Worm (Caenorhabditis elegans) whole organism, late embryonic: ENCODE results near the gene tag-65.

Source experiments
- C08G9.2 ChIP-seq: sonication (generic microtip); optimal IDR thresholded peaks from 2 replicates; lab custom pipeline; 2016; ENCODE audit warnings: mild to moderate bottlenecking, missing genetic modification characterization, moderate library complexity, missing compliant biosample characterization
- C38D4.7 ChIP-seq: fragments of 200-800 bp; sonication (Bioruptor generic); optimal IDR thresholded peaks from 2 replicates; lab custom pipeline; 2018; ENCODE audit warnings: mild to moderate bottlenecking, missing genetic modification characterization, moderate library complexity, missing compliant biosample characterization
- K02D7.2 ChIP-seq: sonication (generic microtip); optimal IDR thresholded peaks from 2 replicates; lab custom pipeline; 2017; ENCODE audit warnings: mild to moderate bottlenecking, missing genetic modification characterization, missing compliant biosample characterization
- K09A11.1 ChIP-seq: sonication (generic microtip); optimal IDR thresholded peaks from 2 replicates; lab custom pipeline; 2017; ENCODE audit warnings: antibody characterized with exemption, mild to moderate bottlenecking, missing genetic modification characterization, missing compliant biosample characterization; ENCODE audit not compliant: insufficient read depth
- T23F11.4 ChIP-seq: fragments of 200-800 bp; sonication (Bioruptor generic); optimal IDR thresholded peaks from 2 replicates; lab custom pipeline; 2018; ENCODE audit warnings: mild to moderate bottlenecking, missing genetic modification characterization, missing compliant biosample characterization
- Y22D7AL.16 ChIP-seq: sonication (generic microtip); optimal IDR thresholded peaks from 2 replicates; lab custom pipeline; 2016; ENCODE audit warnings: missing genetic modification characterization, missing compliant biosample characterization
- ceh-14 ChIP-seq: sonication (generic microtip); optimal IDR thresholded peaks from 2 replicates; lab custom pipeline; 2016; ENCODE audit warnings: missing genotype, missing genetic modification characterization, missing compliant biosample characterization
- ceh-18 ChIP-seq: sonication (generic microtip); optimal IDR thresholded peaks from 2 replicates; lab custom pipeline; 2016; ENCODE audit warnings: missing genetic modification characterization, missing compliant biosample characterization
- ceh-19 ChIP-seq: fragments of 200-800 bp; sonication (Bioruptor generic); optimal IDR thresholded peaks from 2 replicates; lab custom pipeline; 2018; ENCODE audit warnings: mild to moderate bottlenecking, missing genetic modification characterization, missing compliant biosample characterization
- ceh-2 ChIP-seq: sonication (generic microtip); optimal IDR thresholded peaks from 2 replicates; lab custom pipeline; 2016; ENCODE audit warnings: missing genotype, missing genetic modification characterization, missing compliant biosample characterization
- ceh-24 ChIP-seq: sonication (generic microtip); optimal IDR thresholded peaks from 2 replicates; lab custom pipeline; 2016; ENCODE audit warnings: mild to moderate bottlenecking, missing genetic modification characterization, missing compliant biosample characterization
- ceh-30 ChIP-seq: fragments of 150-350 bp; optimal IDR thresholded peaks from 2 replicates; lab custom pipeline; 2014; ENCODE audit warnings: missing biosample characterization, missing genetic modification characterization
- ceh-34 ChIP-seq: sonication (generic microtip); optimal IDR thresholded peaks from 2 replicates; lab custom pipeline; 2016; ENCODE audit warnings: mild to moderate bottlenecking, missing genetic modification characterization, missing compliant biosample characterization
- ceh-45 ChIP-seq: fragments of 200-800 bp; sonication (Bioruptor generic); IDR thresholded peaks from 2 replicates; pipeline ENCODE4 v1.3.6; 2022; ENCODE audit warnings: missing genetic modification reagents, missing genetic modification characterization, missing compliant biosample characterization
- ceh-6 ChIP-seq: fragments of 200-800 bp; sonication (Bioruptor generic); optimal IDR thresholded peaks from 2 replicates; lab custom pipeline; 2018; ENCODE audit warnings: mild to moderate bottlenecking, missing genetic modification characterization, missing compliant biosample characterization
- che-1 ChIP-seq: sonication (generic microtip); optimal IDR thresholded peaks from 2 replicates; lab custom pipeline; 2016; ENCODE audit warnings: mild to moderate bottlenecking, missing genetic modification characterization, missing compliant biosample characterization
- dmd-4 ChIP-seq: sonication (generic microtip); optimal IDR thresholded peaks from 2 replicates; lab custom pipeline; 2016; ENCODE audit warnings: borderline replicate concordance, missing genetic modification characterization, missing compliant biosample characterization
- dve-1 ChIP-seq: sonication (generic microtip); optimal IDR thresholded peaks from 2 replicates; lab custom pipeline; 2017; ENCODE audit warnings: antibody characterized with exemption, mild to moderate bottlenecking, missing genetic modification characterization, missing compliant biosample characterization
- elt-2 ChIP-seq: sonication (generic microtip); optimal IDR thresholded peaks from 2 replicates; lab custom pipeline; 2016; ENCODE audit warnings: missing genetic modification reagents, missing genetic modification characterization, missing compliant biosample characterization
- elt-4 ChIP-seq: sonication (generic microtip); optimal IDR thresholded peaks from 2 replicates; lab custom pipeline; 2016; ENCODE audit warnings: missing genetic modification characterization, missing compliant biosample characterization
- ets-4 ChIP-seq: sonication (generic microtip); optimal IDR thresholded peaks from 2 replicates; lab custom pipeline; 2016; ENCODE audit warnings: missing genetic modification characterization, missing compliant biosample characterization
- eyg-1 ChIP-seq: sonication (generic microtip); optimal IDR thresholded peaks from 2 replicates; lab custom pipeline; 2016; ENCODE audit warnings: missing genotype, missing genetic modification characterization, missing compliant biosample characterization
- fax-1 ChIP-seq: sonication (generic microtip); optimal IDR thresholded peaks from 2 replicates; lab custom pipeline; 2016; ENCODE audit warnings: missing genotype, missing genetic modification characterization, missing compliant biosample characterization
- fkh-10 ChIP-seq: fragments of 150-350 bp; optimal IDR thresholded peaks from 2 replicates; lab custom pipeline; 2014; ENCODE audit warnings: missing biosample characterization, missing genetic modification reagents, missing genetic modification characterization
- fkh-6 ChIP-seq: sonication (generic microtip); optimal IDR thresholded peaks from 2 replicates; lab custom pipeline; 2016; ENCODE audit warnings: missing genetic modification characterization, missing compliant biosample characterization
- gmeb-2 ChIP-seq: sonication (generic microtip); optimal IDR thresholded peaks from 2 replicates; lab custom pipeline; 2016; ENCODE audit warnings: missing genetic modification characterization, inconsistent platforms, missing compliant biosample characterization
- hlh-13 ChIP-seq: fragments of 200-800 bp; sonication (Bioruptor generic); optimal IDR thresholded peaks from 2 replicates; lab custom pipeline; 2018; ENCODE audit warnings: mild to moderate bottlenecking, missing genetic modification characterization, missing compliant biosample characterization
- hlh-15 ChIP-seq: sonication (generic microtip); optimal IDR thresholded peaks from 2 replicates; lab custom pipeline; 2016; ENCODE audit warnings: missing genetic modification characterization, missing compliant biosample characterization
- hlh-6 ChIP-seq: sonication (generic microtip); optimal IDR thresholded peaks from 2 replicates; lab custom pipeline; 2016; ENCODE audit warnings: missing genotype, missing genetic modification characterization, missing compliant biosample characterization
- hlh-8 ChIP-seq: sonication (generic microtip); optimal IDR thresholded peaks from 2 replicates; lab custom pipeline; 2016; ENCODE audit warnings: missing genotype, missing genetic modification characterization, missing compliant biosample characterization
- lim-6 ChIP-seq: sonication (generic microtip); optimal IDR thresholded peaks from 2 replicates; lab custom pipeline; 2016; ENCODE audit warnings: missing genetic modification characterization, missing compliant biosample characterization
- lin-11 ChIP-seq: fragments of 200-800 bp; sonication (Bioruptor generic); optimal IDR thresholded peaks from 2 replicates; lab custom pipeline; 2018; ENCODE audit warnings: mild to moderate bottlenecking, missing genetic modification characterization, missing compliant biosample characterization
- madf-2 ChIP-seq: sonication (generic microtip); optimal IDR thresholded peaks from 2 replicates; lab custom pipeline; 2017; ENCODE audit warnings: missing genetic modification characterization, missing compliant biosample characterization
- mec-3 ChIP-seq: sonication (generic microtip); optimal IDR thresholded peaks from 2 replicates; lab custom pipeline; 2016; ENCODE audit warnings: borderline replicate concordance, missing genetic modification characterization, missing compliant biosample characterization
- nfya-1 ChIP-seq: sonication (generic microtip); optimal IDR thresholded peaks from 2 replicates; lab custom pipeline; 2017; ENCODE audit warnings: missing genetic modification characterization, mild to moderate bottlenecking, missing compliant biosample characterization, antibody characterized with exemption, moderate library complexity
- nhr-11 ChIP-seq: fragments of 150-350 bp; optimal IDR thresholded peaks from 2 replicates; lab custom pipeline; 2014; ENCODE audit warnings: missing biosample characterization, missing genetic modification characterization
- pat-9 ChIP-seq: fragments of 200-800 bp; sonication (Bioruptor generic); optimal IDR thresholded peaks from 2 replicates; lab custom pipeline; 2018; ENCODE audit warnings: mild to moderate bottlenecking, missing genetic modification characterization, moderate library complexity, missing compliant biosample characterization
- pax-1 ChIP-seq: fragments of 150-350 bp; optimal IDR thresholded peaks from 2 replicates; lab custom pipeline; 2014; ENCODE audit warnings: missing biosample characterization, missing genetic modification characterization
- pha-2 ChIP-seq: sonication (generic microtip); optimal IDR thresholded peaks from 2 replicates; lab custom pipeline; 2017; ENCODE audit warnings: mild to moderate bottlenecking, missing genetic modification characterization, missing compliant biosample characterization
- pqm-1 ChIP-seq: sonication (generic microtip); optimal IDR thresholded peaks from 2 replicates; lab custom pipeline; 2016; ENCODE audit warnings: missing genetic modification characterization, missing compliant biosample characterization
- pros-1 ChIP-seq: fragments of 150-350 bp; optimal IDR thresholded peaks from 2 replicates; lab custom pipeline; 2014; ENCODE audit warnings: missing biosample characterization, missing genetic modification reagents, missing genetic modification characterization
- ref-2 ChIP-seq: sonication (generic microtip); optimal IDR thresholded peaks from 2 replicates; lab custom pipeline; 2016; ENCODE audit warnings: missing genetic modification characterization, missing compliant biosample characterization
- rnt-1 ChIP-seq: sonication (generic microtip); optimal IDR thresholded peaks from 2 replicates; lab custom pipeline; 2016; ENCODE audit warnings: missing genetic modification characterization, missing compliant biosample characterization
- sox-2 ChIP-seq: fragments of 200-800 bp; sonication (Bioruptor generic); IDR thresholded peaks from 2 replicates; pipeline ENCODE4 v1.3.6; 2022; ENCODE audit warnings: missing genetic modification reagents, missing genetic modification characterization, missing compliant biosample characterization
- sox-4 ChIP-seq: sonication (generic microtip); optimal IDR thresholded peaks from 2 replicates; lab custom pipeline; 2017; ENCODE audit warnings: mild to moderate bottlenecking, missing genetic modification characterization, inconsistent platforms, missing compliant biosample characterization
- tbx-2 ChIP-seq: sonication (generic microtip); optimal IDR thresholded peaks from 2 replicates; lab custom pipeline; 2016; ENCODE audit warnings: missing genetic modification characterization, missing compliant biosample characterization
- tbx-7 ChIP-seq: sonication (generic microtip); optimal IDR thresholded peaks from 2 replicates; lab custom pipeline; 2016; ENCODE audit warnings: missing genotype, missing genetic modification characterization, missing compliant biosample characterization
- ttx-3 ChIP-seq: sonication (generic microtip); optimal IDR thresholded peaks from 2 replicates; lab custom pipeline; 2016; ENCODE audit warnings: missing genetic modification reagents, missing genetic modification characterization, missing compliant biosample characterization
- unc-42 ChIP-seq: sonication (generic microtip); optimal IDR thresholded peaks from 2 replicates; lab custom pipeline; 2016; ENCODE audit warnings: missing genotype, missing genetic modification characterization, missing compliant biosample characterization
- unc-55 ChIP-seq: sonication (generic microtip); optimal IDR thresholded peaks from 2 replicates; lab custom pipeline; 2017; ENCODE audit warnings: missing biosample characterization, missing genetic modification reagents, missing genetic modification characterization
- unc-86 ChIP-seq: sonication (generic microtip); optimal IDR thresholded peaks from 2 replicates; lab custom pipeline; 2016; ENCODE audit warnings: missing genetic modification characterization, missing compliant biosample characterization
- zip-5 ChIP-seq: sonication (generic microtip); optimal IDR thresholded peaks from 2 replicates; lab custom pipeline; 2016; ENCODE audit warnings: missing genetic modification characterization, missing compliant biosample characterization
- ztf-16 ChIP-seq: sonication (generic microtip); optimal IDR thresholded peaks from 2 replicates; lab custom pipeline; 2017; ENCODE audit warnings: missing genetic modification characterization, missing compliant biosample characterization

tag-65 gene

DNA sequence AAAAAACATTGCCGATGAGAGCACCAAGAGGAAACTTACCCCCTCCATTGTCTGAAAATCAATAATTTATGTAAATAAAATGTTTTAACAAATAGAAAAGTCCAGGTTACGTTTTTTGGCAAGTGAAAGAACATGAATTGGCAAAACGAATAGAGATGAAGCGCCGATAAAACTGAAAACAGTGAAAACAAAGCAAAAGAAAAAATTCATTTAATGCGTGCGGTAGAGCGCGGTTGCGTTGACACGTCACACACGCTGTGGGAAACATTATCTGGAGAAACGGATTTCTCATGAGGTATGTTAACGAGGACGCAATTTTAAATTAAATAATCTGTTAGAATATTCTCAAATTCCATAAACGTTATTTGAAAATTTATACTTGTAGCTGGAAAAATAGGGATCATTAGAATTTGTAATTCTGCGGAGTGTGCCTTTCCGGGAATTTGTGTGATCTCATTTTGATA is 36.9 kb upstream of the tag-65 start, which contains the start of gene zipt-9:
Gene zipt-9, minus strand, starts transcription at position 51 of the 464 bp plus-strand sequence.
- TF ChIP-seq unc-55 (no peak), Y22D7AL.16 (tag; lab: Kevin White, UChicago) (no peak), lim-6 (tag; lab: Kevin White, UChicago) (peak; percentile 87), pax-1 (tag; lab: Kevin White, UChicago) (no peak), sox-4 (tag; lab: Kevin White, UChicago) (no peak), ceh-2 (tag; lab: Kevin White, UChicago) (peak; percentile 94), pat-9 (tag; lab: Kevin White, UChicago) (no peak), ceh-30 (tag; lab: Kevin White, UChicago) (no peak), fkh-6 (tag; lab: Kevin White, UChicago) (peak; percentile 72), ceh-14 (peak; percentile 96), ztf-16 (peak; percentile 62), ceh-34 (tag; lab: Kevin White, UChicago) (peak; percentile 89), elt-4 (tag; lab: Kevin White, UChicago) (no peak), madf-2 (tag; lab: Kevin White, UChicago) (peak; percentile 22), dmd-4 (tag; lab: Kevin White, UChicago) (peak; percentile 43), unc-42 (tag; lab: Kevin White, UChicago) (peak; percentile 98), K09A11.1 (tag; lab: Kevin White, UChicago) (no peak), fkh-10 (no peak), C08G9.2 (tag; lab: Kevin White, UChicago) (peak; percentile 95), nfya-1 (peak; percentile 43), ceh-19 (peak; percentile 22), tbx-2 (peak; percentile 98), pha-2 (tag; lab: Kevin White, UChicago) (peak; percentile 41), hlh-15 (tag; lab: Kevin White, UChicago) (peak; percentile 79), sox-2 (no peak), zip-5 (tag; lab: Kevin White, UChicago) (peak; percentile 91), K02D7.2 (tag; lab: Kevin White, UChicago) (no peak), ceh-18 (tag; lab: Kevin White, UChicago) (peak; percentile 76), ceh-45 (GFP tag; lab: Robert Waterston, UW) (no peak), ref-2 (peak; percentile 96), ceh-24 (no peak), mec-3 (tag; lab: Kevin White, UChicago) (peak; percentile 88), rnt-1 (tag; lab: Kevin White, UChicago) (peak; percentile 92), ets-4 (peak; percentile 95), pros-1 (tag; lab: Kevin White, UChicago) (no peak), pqm-1 (peak; percentile 89), ceh-6 (peak; percentile 24), eyg-1 (tag; lab: Kevin White, UChicago) (no peak), gmeb-2 (no peak), hlh-13 (GFP tag; lab: Kevin White, UChicago) (no peak), hlh-8 (tag; lab: Kevin White, UChicago) (peak; percentile 90), lin-11 (no peak), unc-86 (tag; lab: Kevin White, UChicago) (peak; percentile 68), hlh-6 (tag; lab: Kevin White, UChicago) (peak; percentile 41), dve-1 (no peak), ttx-3 (tag; lab: Kevin White, UChicago) (peak; percentile 5), tbx-7 (tag; lab: Kevin White, UChicago) (peak; percentile 95), C38D4.7 (GFP tag; lab: Kevin White, UChicago) (no peak), T23F11.4 (peak; percentile 12), che-1 (tag; lab: Kevin White, UChicago) (peak; percentile 38), fax-1 (tag; lab: Kevin White, UChicago) (peak; percentile 90), nhr-11 (tag; lab: Kevin White, UChicago) (no peak), elt-2 (tag; lab: Kevin White, UChicago) (peak; percentile 85)
